Worm (Caenorhabditis elegans) whole organism, early embryonic: ENCODE data around the gene pifk-1.

Experiments
- B0310.2 ChIP-seq: sonication (generic microtip); optimal IDR thresholded peaks from 2 replicates; lab custom pipeline; 2016; ENCODE audit warnings: mild to moderate bottlenecking, missing genetic modification characterization, missing compliant biosample characterization
- aly-1 ChIP-seq: sonication (generic microtip); optimal IDR thresholded peaks from 2 replicates; lab custom pipeline; 2016; ENCODE audit warnings: missing genetic modification characterization, missing compliant biosample characterization
- ama-1 ChIP-seq: fragments of 150-350 bp; optimal IDR thresholded peaks from 2 replicates; lab custom pipeline; 2014
- scrt-1 ChIP-seq: fragments of 200-800 bp; sonication (Bioruptor generic); IDR thresholded peaks from 2 replicates; pipeline ENCODE4 v1.3.6; 2022; ENCODE audit warnings: missing genetic modification characterization, missing compliant biosample characterization

- TF ChIP-seq ama-1 (lab: Kevin White, UChicago), result no peak
- no peak for TF ChIP-seq B0310.2 (tag; lab: Kevin White, UChicago)
- no peak for TF ChIP-seq scrt-1 (GFP tag; lab: Robert Waterston, UW)
- TF ChIP-seq aly-1 (tag; lab: Kevin White, UChicago), result no peak
Measured at ce11 chrX:888294-888693, 36.0 kb downstream of the pifk-1 start, which contains the start of gene mam-1.
